Fruit fly (Drosophila melanogaster) whole organism, embryonic: ENCODE data around the gene Ilp1.

Experiments
- Atf3 ChIP-seq: fragments of 200-800 bp; sonication (Bioruptor generic); optimal IDR thresholded peaks from 3 replicates; lab custom pipeline; 2016; ENCODE audit warnings: missing biosample characterization, missing genetic modification characterization
- Atf6 ChIP-seq: fragments of 200-800 bp; sonication (Bioruptor generic); IDR thresholded peaks from 2 replicates; pipeline ENCODE4 v1.3.6; 2022; ENCODE audit warnings: missing biosample characterization, missing genetic modification characterization
- Awh ChIP-seq: fragments of 200-800 bp; sonication (Bioruptor generic); IDR thresholded peaks from 2 replicates; pipeline ENCODE4, ENCODE4 v1.3.6; 2022; ENCODE audit warnings: missing biosample characterization, missing genetic modification characterization
- Blimp-1 ChIP-seq: fragments of 200-800 bp; sonication (Bioruptor generic); optimal IDR thresholded peaks from 3 replicates; lab custom pipeline; 2018; ENCODE audit warnings: missing biosample characterization, missing genetic modification characterization, mild to moderate bottlenecking, moderate library complexity, missing genetic modification reagents
- CG11398 ChIP-seq: fragments of 200-800 bp; sonication (Bioruptor generic); optimal IDR thresholded peaks from 2 replicates; lab custom pipeline; 2016; ENCODE audit warnings: missing biosample characterization, missing genetic modification characterization
- CG11723 ChIP-seq: fragments of 200-800 bp; sonication (Bioruptor generic); optimal IDR thresholded peaks from 2 replicates; lab custom pipeline; 2017; ENCODE audit warnings: missing biosample characterization, mild to moderate bottlenecking, missing genetic modification characterization
- CG12155 ChIP-seq: fragments of 200-800 bp; sonication (Bioruptor generic); optimal IDR thresholded peaks from 3 replicates; lab custom pipeline; 2016; ENCODE audit warnings: missing biosample characterization, missing genetic modification characterization
- CG12236 ChIP-seq: fragments of 200-800 bp; sonication (Bioruptor generic); optimal IDR thresholded peaks from 2 replicates; lab custom pipeline; 2016; ENCODE audit warnings: missing biosample characterization, missing genetic modification characterization
- CG12299 ChIP-seq: fragments of 200-800 bp; sonication (Bioruptor generic); optimal IDR thresholded peaks from 2 replicates; lab custom pipeline; 2018; ENCODE audit warnings: missing biosample characterization, mild to moderate bottlenecking, missing genetic modification characterization
- CG1233 ChIP-seq: fragments of 200-800 bp; sonication (Bioruptor generic); optimal IDR thresholded peaks from 4 replicates; lab custom pipeline; 2018; ENCODE audit warnings: missing biosample characterization, mild to moderate bottlenecking, missing genetic modification characterization
- CG12744 ChIP-seq: fragments of 200-800 bp; sonication (Bioruptor generic); optimal IDR thresholded peaks from 2 replicates; lab custom pipeline; 2016; ENCODE audit warnings: missing biosample characterization, missing genetic modification characterization
- CG16779 ChIP-seq: fragments of 200-800 bp; sonication (Bioruptor generic); IDR thresholded peaks from 2 replicates; pipeline ENCODE4 v1.3.6; 2022; ENCODE audit warnings: missing biosample characterization, missing genetic modification characterization
- CG2199 ChIP-seq: fragments of 200-800 bp; sonication (Bioruptor generic); IDR thresholded peaks from 3 replicates; pipeline ENCODE4 v1.3.6; 2022; ENCODE audit warnings: missing biosample characterization, missing genetic modification characterization
- CG33213 ChIP-seq: fragments of 200-800 bp; sonication (Bioruptor generic); optimal IDR thresholded peaks from 3 replicates; lab custom pipeline; 2016; ENCODE audit warnings: missing biosample characterization, missing genetic modification characterization
- CG33557 ChIP-seq: fragments of 200-800 bp; sonication (Bioruptor generic); optimal IDR thresholded peaks from 2 replicates; lab custom pipeline; 2019; ENCODE audit warnings: missing biosample characterization, mild to moderate bottlenecking, missing genetic modification characterization, moderate library complexity
- CG4360 ChIP-seq: fragments of 200-800 bp; sonication (Bioruptor generic); IDR thresholded peaks from 2 replicates; pipeline ENCODE4 v1.3.6; 2022; ENCODE audit warnings: missing biosample characterization, missing genetic modification characterization
- CG5245 ChIP-seq: fragments of 200-800 bp; sonication (Bioruptor generic); optimal IDR thresholded peaks from 3 replicates; lab custom pipeline; 2016; ENCODE audit warnings: missing biosample characterization, missing genetic modification characterization
- CG6254 ChIP-seq: fragments of 200-800 bp; sonication (Bioruptor generic); optimal IDR thresholded peaks from 3 replicates; lab custom pipeline; 2017; ENCODE audit warnings: mild to moderate bottlenecking, missing biosample characterization, missing genetic modification reagents, missing genetic modification characterization
- CG6654 ChIP-seq: fragments of 200-800 bp; sonication (Bioruptor generic); optimal IDR thresholded peaks from 2 replicates; lab custom pipeline; 2017; ENCODE audit warnings: missing biosample characterization, mild to moderate bottlenecking, missing genetic modification characterization
- CG8478 ChIP-seq: fragments of >200 bp; optimal IDR thresholded peaks from 2 replicates; lab custom pipeline; 2018
- CG9876 ChIP-seq: fragments of 200-800 bp; sonication (Bioruptor generic); optimal IDR thresholded peaks from 2 replicates; lab custom pipeline; 2016; ENCODE audit warnings: missing biosample characterization, missing genetic modification characterization
- CHES-1-like ChIP-seq: fragments of 200-800 bp; sonication (Bioruptor generic); optimal IDR thresholded peaks from 2 replicates; lab custom pipeline; 2016; ENCODE audit warnings: missing biosample characterization, missing genetic modification characterization
- D19B ChIP-seq: fragments of 200-800 bp; sonication (Bioruptor generic); optimal IDR thresholded peaks from 2 replicates; lab custom pipeline; 2017; ENCODE audit warnings: missing biosample characterization, mild to moderate bottlenecking, missing genetic modification characterization
- E2f2 ChIP-seq: fragments of 200-800 bp; sonication (Bioruptor generic); IDR thresholded peaks from 2 replicates; pipeline ENCODE4 v1.3.6; 2022; ENCODE audit warnings: missing biosample characterization, missing genetic modification characterization
- Elba2 ChIP-seq: fragments of 200-800 bp; sonication (Bioruptor generic); optimal IDR thresholded peaks from 3 replicates; lab custom pipeline; 2016; ENCODE audit warnings: missing biosample characterization, missing genetic modification characterization
- Fer2 ChIP-seq: fragments of 200-800 bp; sonication (Bioruptor generic); optimal IDR thresholded peaks from 2 replicates; lab custom pipeline; 2018; ENCODE audit warnings: missing biosample characterization, mild to moderate bottlenecking, missing genetic modification characterization, moderate library complexity
- Hr3 ChIP-seq: fragments of 200-800 bp; sonication (Bioruptor generic); optimal IDR thresholded peaks from 3 replicates; lab custom pipeline; 2016; ENCODE audit warnings: missing biosample characterization, missing genetic modification characterization
- Hr39 ChIP-seq: fragments of >200 bp; optimal IDR thresholded peaks from 2 replicates; lab custom pipeline; 2017
- Hsf ChIP-seq: fragments of 200-800 bp; sonication (Bioruptor generic); optimal IDR thresholded peaks from 3 replicates; lab custom pipeline; 2016; ENCODE audit warnings: missing biosample characterization, missing genetic modification characterization
- Kr ChIP-seq: fragments of 200-800 bp; sonication (Bioruptor generic); optimal IDR thresholded peaks from 2 replicates; lab custom pipeline; 2017; ENCODE audit warnings: missing biosample characterization, mild to moderate bottlenecking, missing genetic modification characterization
- MTF-1 ChIP-seq: fragments of 200-800 bp; sonication (Bioruptor generic); optimal IDR thresholded peaks from 2 replicates; lab custom pipeline; 2018; ENCODE audit warnings: missing biosample characterization, mild to moderate bottlenecking, missing genetic modification characterization, borderline replicate concordance
- Neu2 ChIP-seq: fragments of 200-800 bp; sonication (Bioruptor generic); optimal IDR thresholded peaks from 3 replicates; lab custom pipeline; 2016; ENCODE audit warnings: missing biosample characterization, missing genetic modification characterization, borderline replicate concordance
- Oli ChIP-seq: fragments of 200-800 bp; sonication (Bioruptor generic); optimal IDR thresholded peaks from 2 replicates; lab custom pipeline; 2018; ENCODE audit warnings: missing biosample characterization, mild to moderate bottlenecking, missing genetic modification characterization, moderate library complexity
- Poxn ChIP-seq: fragments of 200-800 bp; sonication (Bioruptor generic); IDR thresholded peaks from 2 replicates; pipeline ENCODE4 v1.3.6; 2022; ENCODE audit warnings: missing biosample characterization, missing genetic modification characterization
- Side ChIP-seq: fragments of 200-800 bp; sonication (Bioruptor generic); optimal IDR thresholded peaks from 2 replicates; lab custom pipeline; 2016; ENCODE audit warnings: missing biosample characterization, missing genetic modification characterization
- Stat92E ChIP-seq, 3 experiments: fragments of >200 bp in 2 of 3; fragments of 200-800 bp in 1 of 3; sonication (Bioruptor generic) in 1 of 3; optimal IDR thresholded peaks; 2 replicates each; lab custom pipeline; 2017 to 2019; ENCODE audit warnings: missing biosample characterization in 3 of 3, missing genetic modification characterization in 3 of 3, mild to moderate bottlenecking in 1 of 3, moderate library complexity in 1 of 3
- bab2 ChIP-seq: fragments of 200-800 bp; sonication (Bioruptor generic); optimal IDR thresholded peaks from 2 replicates; lab custom pipeline; 2016; ENCODE audit warnings: missing biosample characterization, missing genetic modification characterization
- cad ChIP-seq: fragments of >200 bp; optimal IDR thresholded peaks from 2 replicates; lab custom pipeline; 2017; ENCODE audit warnings: missing biosample characterization, missing genetic modification characterization
- dmrt99B ChIP-seq: fragments of 200-800 bp; sonication (Bioruptor generic); optimal IDR thresholded peaks from 2 replicates; lab custom pipeline; 2018; ENCODE audit warnings: missing biosample characterization, mild to moderate bottlenecking, missing genetic modification characterization, moderate library complexity
- dysf ChIP-seq: fragments of 200-800 bp; sonication (Bioruptor generic); IDR thresholded peaks from 3 replicates; pipeline ENCODE4 v1.3.6; 2022; ENCODE audit warnings: missing biosample characterization, missing genetic modification characterization
- emc ChIP-seq: fragments of 200-800 bp; sonication (Bioruptor generic); optimal IDR thresholded peaks from 2 replicates; lab custom pipeline; 2016; ENCODE audit warnings: missing biosample characterization, missing genetic modification characterization
- grau ChIP-seq: fragments of 200-800 bp; optimal IDR thresholded peaks from 3 replicates; lab custom pipeline; 2019; ENCODE audit warnings: missing biosample characterization, mild to moderate bottlenecking, missing genetic modification characterization, moderate library complexity
- knrl ChIP-seq: fragments of 200-800 bp; sonication (Bioruptor generic); IDR thresholded peaks from 3 replicates; pipeline ENCODE4 v1.3.6; 2022; ENCODE audit warnings: missing biosample characterization, missing genetic modification characterization; ENCODE audit not compliant: partially characterized antibody
- nerfin-1 ChIP-seq: fragments of 200-800 bp; sonication (Bioruptor generic); optimal IDR thresholded peaks from 3 replicates; lab custom pipeline; 2019; ENCODE audit warnings: missing biosample characterization, mild to moderate bottlenecking, missing genetic modification characterization, moderate library complexity
- otp ChIP-seq: fragments of 200-800 bp; sonication (Bioruptor generic); IDR thresholded peaks from 3 replicates; pipeline ENCODE4, ENCODE4 v1.3.6; 2022; ENCODE audit warnings: missing biosample characterization, missing genetic modification characterization
- pan ChIP-seq, 4 experiments: fragments of >200 bp in 3 of 4; fragments of 200-800 bp in 1 of 4; sonication (Bioruptor generic) in 1 of 4; optimal IDR thresholded peaks in 3 of 4; IDR thresholded peaks in 1 of 4; 2 replicates each; pipeline versions ENCODE4 v1.3.6 to Lab custom; 2017 to 2022; ENCODE audit warnings: missing biosample characterization in 2 of 4, missing genetic modification characterization in 2 of 4, mixed read lengths in 1 of 4
- rib ChIP-seq: fragments of 200-800 bp; sonication (Bioruptor generic); IDR thresholded peaks from 2 replicates; pipeline ENCODE4 v1.3.6; 2022; ENCODE audit warnings: missing biosample characterization, missing genetic modification characterization
- row ChIP-seq: fragments of 200-800 bp; sonication (Bioruptor generic); IDR thresholded peaks from 3 replicates; pipeline ENCODE4 v1.3.6; 2022; ENCODE audit warnings: missing biosample characterization, missing genetic modification characterization
- tio ChIP-seq: fragments of 200-800 bp; sonication (Bioruptor generic); optimal IDR thresholded peaks from 2 replicates; lab custom pipeline; 2017; ENCODE audit warnings: missing biosample characterization, missing genetic modification characterization, inconsistent platforms
- usp ChIP-seq: fragments of >200 bp; optimal IDR thresholded peaks from 2 replicates; lab custom pipeline; 2017; ENCODE audit warnings: missing biosample characterization, missing genetic modification characterization
- vnd ChIP-seq: fragments of 200-800 bp; sonication (Bioruptor generic); IDR thresholded peaks from 3 replicates; pipeline ENCODE4 v1.3.6; 2022; ENCODE audit warnings: missing biosample characterization, missing genetic modification characterization; ENCODE audit not compliant: partially characterized antibody
- z ChIP-seq: fragments of 200-800 bp; sonication (Bioruptor generic); IDR thresholded peaks from 3 replicates; pipeline ENCODE4 v1.3.6; 2022; ENCODE audit warnings: missing biosample characterization, missing genetic modification characterization

Gene Ilp1

DNA sequence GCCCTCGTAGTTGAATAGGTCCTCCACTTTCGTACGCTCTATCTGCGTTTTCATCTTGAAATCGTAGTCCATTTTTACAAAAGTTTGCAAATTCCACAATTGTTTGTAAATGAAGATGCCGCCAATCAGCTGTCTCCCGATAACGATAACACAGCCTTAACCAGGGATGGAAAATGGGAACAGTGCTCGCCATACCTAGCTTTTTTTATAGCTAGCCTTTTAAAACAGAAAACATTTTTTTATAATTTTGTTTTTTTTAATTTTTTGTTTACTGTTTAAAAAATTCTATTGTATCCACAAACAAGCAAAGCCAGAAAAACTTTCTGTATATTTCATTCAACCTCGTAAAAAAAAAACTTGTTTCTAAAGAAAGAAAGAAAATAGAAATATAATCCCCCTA, 40.3 kb downstream of the Ilp1 start, which contains the start of gene Cdk8:
Gene Cdk8 (minus strand): TSS at position 137 of the 400 bp plus-strand sequence.
- TF ChIP-seq CG33213 (GFP tag; lab: Kevin White, UChicago) (no peak), CG6654 (no peak), Oli (tag; lab: Kevin White, UChicago) (no peak), knrl (GFP tag; lab: Robert Waterston, UW) (no peak; the same call in 2 of the 3 replicates), CG12744 (GFP tag; lab: Kevin White, UChicago) (peak; percentile 35), rib (GFP tag; lab: Robert Waterston, UW) (0 out of 2 replicates have a peak, but pooled peaks have one; percentile 27), CG12299 (tag; lab: Kevin White, UChicago) (no peak), CHES-1-like (GFP tag; lab: Kevin White, UChicago) (peak; percentile 49), grau (tag; lab: Kevin White, UChicago) (peak; percentile 44), nerfin-1 (tag; lab: Kevin White, UChicago) (peak; percentile 15), CG8478 (lab: Kevin White, UChicago) (no peak), Neu2 (GFP tag; lab: Kevin White, UChicago) (no peak), CG12155 (GFP tag; lab: Kevin White, UChicago) (peak; percentile 15), usp (no peak), CG16779 (no peak), emc (GFP tag; lab: Kevin White, UChicago) (no peak), otp (GFP tag; lab: Robert Waterston, UW) (no peak), CG11723 (GFP tag; lab: Kevin White, UChicago) (no peak), dmrt99B (tag; lab: Kevin White, UChicago) (no peak), Awh (GFP tag; lab: Robert Waterston, UW) (no peak), D19B (no peak), CG2199 (no peak), Blimp-1 (GFP tag; lab: Kevin White, UChicago) (no peak), Fer2 (tag; lab: Kevin White, UChicago) (no peak), CG9876 (GFP tag; lab: Kevin White, UChicago) (no peak), Hr3 (GFP tag; lab: Kevin White, UChicago) (peak; percentile 30), E2f2 (GFP tag; lab: Robert Waterston, UW) (peak; percentile 70), CG11398 (GFP tag; lab: Kevin White, UChicago) (no peak), CG6254 (GFP tag; lab: Kevin White, UChicago) (no peak), Stat92E (GFP tag; optimal IDR thresholded peaks at IDR 0.05; lab: Kevin White, UChicago) (no peak), cad (GFP tag; lab: Kevin White, UChicago) (no peak), CG12236 (GFP tag; lab: Kevin White, UChicago) (no peak), row (GFP tag; lab: Robert Waterston, UW) (peak; percentile 81), MTF-1 (GFP tag; lab: Kevin White, UChicago) (no peak), Hsf (no peak), Hr39 (no peak), dysf (GFP tag; lab: Robert Waterston, UW) (no peak), Side (GFP tag; lab: Kevin White, UChicago) (no peak), Elba2 (GFP tag; lab: Kevin White, UChicago) (no peak), CG33557 (GFP tag; lab: Kevin White, UChicago) (no peak), pan (optimal IDR thresholded peaks at IDR 0.05; lab: Kevin White, UChicago) (no peak), pan (GFP tag; optimal IDR thresholded peaks at IDR 0.05 in 1 of 2, IDR thresholded peaks at IDR 0.05 in 1 of 2) (peak in 1 of 2 experiments; percentile 31), Atf3 (GFP tag; lab: Kevin White, UChicago) (no peak), Atf6 (GFP tag; lab: Robert Waterston, UW) (peak; percentile 40; the same call in 1 of the 2 replicates), CG5245 (GFP tag; lab: Kevin White, UChicago) (no peak), Kr (no peak), CG1233 (no peak), tio (GFP tag; lab: Kevin White, UChicago) (no peak), Poxn (GFP tag; lab: Robert Waterston, UW) (no peak), bab2 (GFP tag; lab: Kevin White, UChicago) (no peak), z (GFP tag; lab: Robert Waterston, UW) (no peak), CG4360 (no peak), vnd (GFP tag; lab: Robert Waterston, UW) (no peak)
